Worm (Caenorhabditis elegans) whole organism, late embryonic: ENCODE results near the gene ccg-1.

Experiments used
- ceh-48 ChIP-seq: sonication (generic microtip); optimal IDR thresholded peaks from 2 replicates; lab custom pipeline; 2016; ENCODE audit warnings: missing genetic modification characterization, inconsistent platforms, missing compliant biosample characterization
- ceh-9 ChIP-seq: sonication (generic microtip); optimal IDR thresholded peaks from 2 replicates; lab custom pipeline; 2016; ENCODE audit warnings: mild to moderate bottlenecking, missing genetic modification characterization, inconsistent platforms, missing compliant biosample characterization
- elt-2 ChIP-seq: sonication (generic microtip); optimal IDR thresholded peaks from 2 replicates; lab custom pipeline; 2016; ENCODE audit warnings: missing genetic modification reagents, missing genetic modification characterization, missing compliant biosample characterization
- fkh-10 ChIP-seq: fragments of 150-350 bp; optimal IDR thresholded peaks from 2 replicates; lab custom pipeline; 2014; ENCODE audit warnings: missing biosample characterization, missing genetic modification reagents, missing genetic modification characterization
- gmeb-2 ChIP-seq: sonication (generic microtip); optimal IDR thresholded peaks from 2 replicates; lab custom pipeline; 2016; ENCODE audit warnings: missing genetic modification characterization, inconsistent platforms, missing compliant biosample characterization
- hlh-13 ChIP-seq: fragments of 200-800 bp; sonication (Bioruptor generic); optimal IDR thresholded peaks from 2 replicates; lab custom pipeline; 2018; ENCODE audit warnings: mild to moderate bottlenecking, missing genetic modification characterization, missing compliant biosample characterization
- lim-6 ChIP-seq: sonication (generic microtip); optimal IDR thresholded peaks from 2 replicates; lab custom pipeline; 2016; ENCODE audit warnings: missing genetic modification characterization, missing compliant biosample characterization
- mec-3 ChIP-seq: sonication (generic microtip); optimal IDR thresholded peaks from 2 replicates; lab custom pipeline; 2016; ENCODE audit warnings: borderline replicate concordance, missing genetic modification characterization, missing compliant biosample characterization
- pha-2 ChIP-seq: sonication (generic microtip); optimal IDR thresholded peaks from 2 replicates; lab custom pipeline; 2017; ENCODE audit warnings: mild to moderate bottlenecking, missing genetic modification characterization, missing compliant biosample characterization
- sox-2 ChIP-seq: fragments of 200-800 bp; sonication (Bioruptor generic); IDR thresholded peaks from 2 replicates; pipeline ENCODE4 v1.3.6; 2022; ENCODE audit warnings: missing genetic modification reagents, missing genetic modification characterization, missing compliant biosample characterization

DNA sequence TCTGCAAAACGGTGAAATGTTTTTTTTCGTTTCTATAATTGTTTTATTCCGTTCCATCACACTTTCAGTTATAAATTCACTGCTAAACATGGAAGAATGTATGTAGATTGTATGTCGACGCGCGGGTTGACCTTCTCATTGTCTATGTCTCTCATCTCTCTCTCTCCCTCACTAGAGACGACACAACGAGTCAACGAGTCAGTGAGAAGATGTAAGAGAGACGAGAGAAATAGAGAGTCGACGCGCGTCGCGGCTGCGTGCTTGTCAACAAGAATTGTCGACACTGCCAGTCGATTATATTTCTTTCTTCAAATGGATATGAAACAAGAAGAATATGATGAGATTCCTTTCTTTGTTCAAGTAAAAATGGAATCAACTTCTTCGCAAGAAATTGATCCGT is 36.4 kb upstream of the ccg-1 start, which contains the start of gene Y73F8A.13:
- TF ChIP-seq hlh-13 (GFP tag; lab: Kevin White, UChicago) (no peak), elt-2 (tag; lab: Kevin White, UChicago) (no peak), sox-2 (GFP tag; lab: Robert Waterston, UW) (no peak), lim-6 (tag; lab: Kevin White, UChicago) (no peak), ceh-48 (tag; lab: Kevin White, UChicago) (no peak), ceh-9 (no peak), pha-2 (no peak), mec-3 (tag; lab: Kevin White, UChicago) (no peak), gmeb-2 (tag; lab: Kevin White, UChicago) (no peak), fkh-10 (GFP tag; lab: Kevin White, UChicago) (no peak)
